Fruit fly (Drosophila melanogaster): ENCODE measurements around the gene pst.

Gene pst

dm6 chr3L:7361095-7361522, 1.0 kb upstream of the pst start (continued):
- TF ChIP-seq Asciz (GFP tag; optimal IDR thresholded peaks at IDR 0.05) = peak; percentile 59
- TF ChIP-seq croc (GFP tag; conservative IDR thresholded peaks at IDR 0.05) = no peak
- peak; percentile 47; the same call in 1 of the 3 replicates for TF ChIP-seq gce (GFP tag; IDR thresholded peaks at IDR 0.05)
- TF ChIP-seq cwo (GFP tag; optimal IDR thresholded peaks at IDR 0.05) = peak; percentile 71
- TF ChIP-seq rib (GFP tag; IDR thresholded peaks at IDR 0.05) = 0 out of 2 replicates have a peak, but pooled peaks have one; percentile 16
- TF ChIP-seq disco-r (GFP tag; optimal IDR thresholded peaks at IDR 0.05) = no peak
- no peak for TF ChIP-seq gem (tag; optimal IDR thresholded peaks at IDR 0.05)
- no peak for TF ChIP-seq odd (GFP tag; optimal IDR thresholded peaks at IDR 0.05)
- no peak for TF ChIP-seq D19A (tag; optimal IDR thresholded peaks at IDR 0.05)
- TF ChIP-seq ara (GFP tag; IDR thresholded peaks at IDR 0.05) = peak; percentile 46
- TF ChIP-seq knrl (GFP tag; IDR thresholded peaks at IDR 0.05; ENCODE audit: partially characterized antibody) = no peak
- TF ChIP-seq CG6813 (GFP tag; optimal IDR thresholded peaks at IDR 0.05) = peak; percentile 18
- TF ChIP-seq MESR4 (GFP tag; optimal IDR thresholded peaks at IDR 0.05) = no peak
- TF ChIP-seq CG7556 (GFP tag; optimal IDR thresholded peaks at IDR 0.05) = no peak
- TF ChIP-seq abd-A (tag; optimal IDR thresholded peaks at IDR 0.05) = no peak
- TF ChIP-seq CG2875 (GFP tag; optimal IDR thresholded peaks at IDR 0.05) = no peak
- TF ChIP-seq YL-1 (GFP tag; optimal IDR thresholded peaks at IDR 0.05) = peak; percentile 4
- no peak for TF ChIP-seq CG5953 (GFP tag; IDR thresholded peaks at IDR 0.05)
- no peak for TF ChIP-seq h (optimal IDR thresholded peaks at IDR 0.05)
- TF ChIP-seq pzg (GFP tag; optimal IDR thresholded peaks at IDR 0.05) = no peak
- TF ChIP-seq hkb (optimal IDR thresholded peaks at IDR 0.05) = no peak
- peak; percentile 88 for TF ChIP-seq hkb (GFP tag; IDR thresholded peaks at IDR 0.05)
- TF ChIP-seq bcd (GFP tag; optimal IDR thresholded peaks at IDR 0.05) = no peak
- TF ChIP-seq CG7372 (GFP tag; IDR thresholded peaks at IDR 0.05) = no peak
- no peak for TF ChIP-seq CG2120 (GFP tag; optimal IDR thresholded peaks at IDR 0.05)
- TF ChIP-seq Oli (tag; optimal IDR thresholded peaks at IDR 0.05) = no peak
- no peak for TF ChIP-seq lbe (GFP tag; optimal IDR thresholded peaks at IDR 0.05)
- TF ChIP-seq CG4360 (GFP tag; IDR thresholded peaks at IDR 0.05) = no peak
- TF ChIP-seq CG10366 (GFP tag; IDR thresholded peaks at IDR 0.05) = no peak
- TF ChIP-seq pfk (GFP tag; optimal IDR thresholded peaks at IDR 0.05) = no peak
- TF ChIP-seq Ptx1 (GFP tag; IDR thresholded peaks at IDR 0.05) = 0 out of 2 replicates have a peak, but pooled peaks have one; percentile 20
- TF ChIP-seq CG10147 (GFP tag; optimal IDR thresholded peaks at IDR 0.05) = no peak
- TF ChIP-seq CG17385 (GFP tag; optimal IDR thresholded peaks at IDR 0.05) = no peak
- TF ChIP-seq ind (GFP tag; optimal IDR thresholded peaks at IDR 0.05) = no peak
- TF ChIP-seq Lpt (GFP tag; optimal IDR thresholded peaks at IDR 0.05) = no peak
- no peak for TF ChIP-seq CG8281 (tag; optimal IDR thresholded peaks at IDR 0.05)
- peak; percentile 58; the same call in 1 of the 2 replicates for TF ChIP-seq HLH3B (GFP tag; IDR thresholded peaks at IDR 0.05)
- no peak for TF ChIP-seq CG12236 (GFP tag; optimal IDR thresholded peaks at IDR 0.05)
- no peak for TF ChIP-seq MTF-1 (GFP tag; optimal IDR thresholded peaks at IDR 0.05; ENCODE audit: borderline replicate concordance)
- TF ChIP-seq Bgb (GFP tag; IDR thresholded peaks at IDR 0.05; ENCODE audit: partially characterized antibody) = no peak
- peak; percentile 88 for TF ChIP-seq Elba2 (GFP tag; optimal IDR thresholded peaks at IDR 0.05)
- no peak for TF ChIP-seq E2f1 (GFP tag; IDR thresholded peaks at IDR 0.05)
- TF ChIP-seq Stat92E (GFP tag; optimal IDR thresholded peaks at IDR 0.05) = no peak
- TF ChIP-seq NfI (GFP tag; optimal IDR thresholded peaks at IDR 0.05) = no peak
- 0 out of 2 replicates have a peak, but pooled peaks have one; percentile 28 for TF ChIP-seq Xrp1 (GFP tag; IDR thresholded peaks at IDR 0.05)
- no peak for TF ChIP-seq Dll (GFP tag; IDR thresholded peaks at IDR 0.05; ENCODE audit: partially characterized antibody)
- no peak for TF ChIP-seq CG4854 (GFP tag; optimal IDR thresholded peaks at IDR 0.05)
- no peak for TF ChIP-seq CG13123 (GFP tag; optimal IDR thresholded peaks at IDR 0.05)
- TF ChIP-seq CG16863 (GFP tag; optimal IDR thresholded peaks at IDR 0.05) = no peak
- TF ChIP-seq CG34376 (GFP tag; optimal IDR thresholded peaks at IDR 0.05) = peak; percentile 69
- TF ChIP-seq CG12942 (GFP tag; optimal IDR thresholded peaks at IDR 0.05) = no peak

All from whole organism, embryonic.